Fruit fly (Drosophila melanogaster) whole organism: ENCODE results near the gene CG17272.

Experiments used
- EcR ChIP-seq, 2 experiments: fragments of >200 bp; optimal IDR thresholded peaks; 2 replicates each; lab custom pipeline; 2017; ENCODE audit warnings: missing biosample characterization in 2 of 2, missing genetic modification characterization in 2 of 2, missing genetic modification reagents in 2 of 2
- psq ChIP-seq: fragments of >200 bp; optimal IDR thresholded peaks from 2 replicates; lab custom pipeline; 2017

dm6 chr3R:20790437-20790836 lies 33.6 kb downstream of the CG17272 start:
- no peak for TF ChIP-seq psq
- TF ChIP-seq EcR (GFP tag; optimal IDR thresholded peaks at IDR 0.05; lab: Kevin White, UChicago), result no peak
